Fruit fly (Drosophila melanogaster) whole organism: ENCODE measurements around the gene Neto.

Source experiments
- CG8478 ChIP-seq: fragments of >200 bp; optimal IDR thresholded peaks from 2 replicates; lab custom pipeline; 2018; ENCODE audit warnings: inconsistent platforms
- EcR ChIP-seq, 2 experiments: fragments of >200 bp; optimal IDR thresholded peaks; 2 replicates each; lab custom pipeline; 2017; ENCODE audit warnings: missing biosample characterization in 2 of 2, missing genetic modification characterization in 2 of 2, missing genetic modification reagents in 2 of 2
- pan ChIP-seq: fragments of >200 bp; optimal IDR thresholded peaks from 2 replicates; lab custom pipeline; 2017
- psq ChIP-seq: fragments of >200 bp; optimal IDR thresholded peaks from 2 replicates; lab custom pipeline; 2017

- TF ChIP-seq psq (lab: Kevin White, UChicago) = no peak
- TF ChIP-seq EcR (GFP tag; optimal IDR thresholded peaks at IDR 0.05; lab: Kevin White, UChicago) = no peak
- no peak for TF ChIP-seq CG8478 (lab: Kevin White, UChicago)
- TF ChIP-seq pan (lab: Kevin White, UChicago) = no peak
These were observed 118.1 kb downstream of the Neto start, which contains the start of the genes CG46311 and Tpst for dm6 chrX:13563483-13564443.
